Worm (Caenorhabditis elegans): ENCODE data around the gene W02A2.5.

ce11 chrIV:13364869-13365268, 22.2 kb downstream of the W02A2.5 start, which contains the start of gene srsx-25:
- no peak for TF ChIP-seq madf-9 (GFP tag; conservative IDR thresholded peaks at IDR 0.05)
- no peak for TF ChIP-seq daf-12 (tag; optimal IDR thresholded peaks at IDR 0.05)
- TF ChIP-seq snpc-4 (tag; optimal IDR thresholded peaks at IDR 0.05) = no peak
- no peak for TF ChIP-seq lin-29 (GFP tag; IDR thresholded peaks at IDR 0.05)
- TF ChIP-seq unc-62 (GFP tag; optimal IDR thresholded peaks at IDR 0.05 in 1 of 2) = no peak
- TF ChIP-seq unc-62 (tag; optimal IDR thresholded peaks at IDR 0.05) = no peak
- TF ChIP-seq pqm-1 (tag; optimal IDR thresholded peaks at IDR 0.05) = no peak
- no peak for TF ChIP-seq Y75B8A.6 (GFP tag; IDR thresholded peaks at IDR 0.05)
- no peak for TF ChIP-seq lin-15B (tag; optimal IDR thresholded peaks at IDR 0.05)

All from whole organism, L4 larva.